Worm (Caenorhabditis elegans) whole organism, L4 larva: Measurements from ENCODE around the gene F26D2.10.

Experiments
- D1046.2 ChIP-seq: fragments of 200-800 bp; sonication (Bioruptor generic); IDR thresholded peaks from 2 replicates; pipeline ENCODE4 v1.3.6; 2022; ENCODE audit warnings: missing genetic modification characterization, missing compliant biosample characterization
- F26F4.8 ChIP-seq: fragments of 200-800 bp; sonication (Bioruptor generic); conservative IDR thresholded peaks from 2 replicates; pipeline ENCODE4 v1.3.6; 2022; ENCODE audit warnings: missing genetic modification characterization, missing compliant biosample characterization
- Y48G9A.11 ChIP-seq: fragments of 200-800 bp; sonication (Bioruptor generic); IDR thresholded peaks from 2 replicates; pipeline ENCODE4 v1.3.6; 2022; ENCODE audit warnings: missing genetic modification reagents, missing genetic modification characterization, missing compliant biosample characterization
- aha-1 ChIP-seq: fragments of 150-350 bp; peaks from one replicate; lab custom pipeline; 2014; ENCODE audit warnings: missing biosample characterization, missing genetic modification characterization
- ceh-20 ChIP-seq: fragments of 200-800 bp; sonication (Bioruptor generic); IDR thresholded peaks from 2 replicates; pipeline ENCODE4 v1.3.6; 2022; ENCODE audit warnings: missing genetic modification reagents, missing genetic modification characterization, missing compliant biosample characterization
- dmd-9 ChIP-seq: fragments of 200-800 bp; sonication (Bioruptor generic); IDR thresholded peaks from 2 replicates; pipeline ENCODE4 v1.3.6; 2022; ENCODE audit warnings: missing genetic modification reagents, missing genetic modification characterization, missing compliant biosample characterization
- egl-43 ChIP-seq: fragments of 200-800 bp; sonication (Bioruptor generic); IDR thresholded peaks from 2 replicates; pipeline ENCODE4 v1.3.6; 2022; ENCODE audit warnings: missing genetic modification reagents, missing genetic modification characterization, missing compliant biosample characterization
- hlh-30 ChIP-seq: sonication (generic microtip); optimal IDR thresholded peaks from 2 replicates; lab custom pipeline; 2017; ENCODE audit warnings: antibody characterized with exemption, mild to moderate bottlenecking, missing genetic modification characterization, missing compliant biosample characterization; ENCODE audit not compliant: insufficient read depth
- jun-1 ChIP-seq: fragments of 150-350 bp; optimal IDR thresholded peaks from 2 replicates; lab custom pipeline; 2014; ENCODE audit warnings: missing biosample characterization, missing genetic modification reagents, missing genetic modification characterization
- lin-15B ChIP-seq: fragments of 150-350 bp; sonication (generic microtip); optimal IDR thresholded peaks from 3 replicates; lab custom pipeline; 2014; ENCODE audit warnings: missing biosample characterization, missing genetic modification characterization
- mdl-1 ChIP-seq, 2 experiments: fragments of 150-350 bp in 1 of 2; sonication (generic microtip) in 1 of 2; optimal IDR thresholded peaks; 2 replicates each; lab custom pipeline; 2014 to 2017; ENCODE audit warnings: missing biosample characterization in 2 of 2, missing genetic modification characterization in 2 of 2
- mxl-3 ChIP-seq: fragments of 200-800 bp; sonication (Bioruptor generic); optimal IDR thresholded peaks from 2 replicates; lab custom pipeline; 2018; ENCODE audit warnings: mild to moderate bottlenecking, missing genetic modification characterization, missing compliant biosample characterization
- nhr-237 ChIP-seq: sonication (generic microtip); optimal IDR thresholded peaks from 2 replicates; lab custom pipeline; 2017; ENCODE audit warnings: missing biosample characterization, missing genetic modification characterization
- nhr-42 ChIP-seq: fragments of 200-800 bp; sonication (Bioruptor generic); IDR thresholded peaks from 2 replicates; pipeline ENCODE4 v1.3.6; 2022; ENCODE audit warnings: missing genetic modification characterization, missing compliant biosample characterization
- nhr-6 ChIP-seq: fragments of 150-350 bp; optimal IDR thresholded peaks from 2 replicates; lab custom pipeline; 2014; ENCODE audit warnings: missing biosample characterization, missing genetic modification characterization
- rbr-2 ChIP-seq: sonication (generic microtip); optimal IDR thresholded peaks from 2 replicates; lab custom pipeline; 2016; ENCODE audit warnings: missing genotype, missing genetic modification characterization, missing compliant biosample characterization
- set-16 ChIP-seq: fragments of 200-800 bp; sonication (Bioruptor generic); IDR thresholded peaks from 2 replicates; pipeline ENCODE4 v1.3.6; 2022; ENCODE audit warnings: missing genetic modification reagents, missing genetic modification characterization, missing compliant biosample characterization
- snpc-1.2 ChIP-seq: fragments of 200-800 bp; sonication (Bioruptor generic); IDR thresholded peaks from 2 replicates; pipeline ENCODE4 v1.3.6; 2022; ENCODE audit warnings: missing genetic modification reagents, missing genetic modification characterization, missing compliant biosample characterization

The F26D2.10 gene

ce11 chrV:16377188-16377587, 52.2 kb downstream of the F26D2.10 start:
- TF ChIP-seq mdl-1 (tag; optimal IDR thresholded peaks at IDR 0.05; lab: Kevin White, UChicago) (no peak), D1046.2 (GFP tag; lab: Robert Waterston, UW) (peak; percentile 72; the same call in 1 of the 2 replicates), dmd-9 (GFP tag; lab: Robert Waterston, UW) (0 out of 2 replicates have a peak, but pooled peaks have one; percentile 21), egl-43 (GFP tag; lab: Robert Waterston, UW) (peak; percentile 60; the same call in 1 of the 2 replicates), mxl-3 (GFP tag; lab: Kevin White, UChicago) (no peak), nhr-42 (GFP tag; lab: Robert Waterston, UW) (peak; percentile 25; the same call in 1 of the 2 replicates), jun-1 (tag; lab: Kevin White, UChicago) (no peak), lin-15B (tag; lab: Kevin White, UChicago) (no peak), nhr-6 (tag; lab: Kevin White, UChicago) (no peak), F26F4.8 (no peak), set-16 (peak; percentile 91), aha-1 (tag; lab: Kevin White, UChicago) (no peak), Y48G9A.11 (GFP tag; lab: Robert Waterston, UW) (no peak), ceh-20 (GFP tag; lab: Robert Waterston, UW) (no peak), rbr-2 (no peak), hlh-30 (tag; lab: Kevin White, UChicago) (no peak)

DNA sequence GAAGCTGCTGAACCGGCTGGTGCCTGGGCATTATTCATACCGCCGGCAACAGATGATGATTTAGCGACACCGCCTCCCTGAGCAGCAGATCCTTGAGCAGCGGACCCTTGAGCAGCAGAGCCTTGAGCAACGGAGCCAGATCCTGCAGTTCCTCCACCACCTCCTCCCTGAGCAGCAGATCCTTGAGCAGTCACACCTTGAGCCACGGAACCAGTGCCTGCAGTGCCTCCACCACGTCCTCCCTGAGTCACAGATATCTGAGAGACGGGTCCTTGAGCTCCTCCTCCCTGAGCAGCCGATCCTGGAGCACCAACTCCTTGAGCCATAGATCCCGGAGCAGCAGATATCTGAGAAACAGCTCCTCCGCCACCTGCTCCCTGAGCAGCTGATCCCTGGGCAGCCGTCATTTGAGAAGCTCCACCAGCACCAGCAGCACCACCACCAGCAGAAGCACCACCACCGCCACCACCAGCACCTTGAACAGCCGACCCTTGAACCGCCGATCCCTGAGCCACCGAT, 52.9 kb downstream of the F26D2.10 start:
- TF ChIP-seq nhr-237, result no peak
- peak; percentile 95 for TF ChIP-seq set-16
- 0 out of 2 replicates have a peak, but pooled peaks have one; percentile 41 for TF ChIP-seq snpc-1.2 (GFP tag; lab: Robert Waterston, UW)
